Worm (Caenorhabditis elegans) whole organism, L2 larva: ENCODE results near the gene irld-47.
A peak's percentile ranks its signal among the peaks of the same experiment; 100 is the strongest.

ENCODE experiments used
- C34F6.9 ChIP-seq: fragments of 150-350 bp; optimal IDR thresholded peaks from 2 replicates; lab custom pipeline; 2014; ENCODE audit warnings: missing biosample characterization, missing genetic modification characterization
- F13H6.1 ChIP-seq: sonication (generic microtip); optimal IDR thresholded peaks from 2 replicates; lab custom pipeline; 2016; ENCODE audit warnings: missing genetic modification characterization, missing compliant biosample characterization
- Y55F3AM.14 ChIP-seq: fragments of 200-800 bp; sonication (Bioruptor generic); optimal IDR thresholded peaks from 2 replicates; lab custom pipeline; 2018; ENCODE audit warnings: mild to moderate bottlenecking, missing genetic modification characterization, missing compliant biosample characterization
- aly-2 ChIP-seq: fragments of 150-350 bp; optimal IDR thresholded peaks from 2 replicates; lab custom pipeline; 2014; ENCODE audit warnings: missing biosample characterization, missing genetic modification characterization
- ama-1 ChIP-seq: fragments of 150-350 bp; optimal IDR thresholded peaks from 2 replicates; lab custom pipeline; 2018; ENCODE audit warnings: inconsistent platforms
- crh-2 ChIP-seq: sonication (generic microtip); optimal IDR thresholded peaks from 2 replicates; lab custom pipeline; 2017; ENCODE audit warnings: missing biosample characterization, missing genetic modification characterization
- dmd-4 ChIP-seq: sonication (generic microtip); optimal IDR thresholded peaks from 2 replicates; lab custom pipeline; 2017; ENCODE audit warnings: missing biosample characterization, missing genetic modification characterization
- egl-27 ChIP-seq: sonication (generic microtip); optimal IDR thresholded peaks from 3 replicates; lab custom pipeline; 2017; ENCODE audit warnings: missing biosample characterization, missing genetic modification reagents, missing genetic modification characterization
- elt-3 ChIP-seq: sonication (generic microtip); optimal IDR thresholded peaks from 2 replicates; lab custom pipeline; 2017; ENCODE audit warnings: missing biosample characterization, missing genetic modification characterization
- fos-1 ChIP-seq: fragments of 150-350 bp; optimal IDR thresholded peaks from 2 replicates; lab custom pipeline; 2014; ENCODE audit warnings: missing biosample characterization, missing genetic modification characterization
- gmeb-1 ChIP-seq: fragments of 150-350 bp; optimal IDR thresholded peaks from 2 replicates; lab custom pipeline; 2014; ENCODE audit warnings: missing biosample characterization, missing genetic modification characterization
- lin-11 ChIP-seq: fragments of 150-350 bp; sonication (generic microtip); optimal IDR thresholded peaks from 2 replicates; lab custom pipeline; 2014; ENCODE audit warnings: missing biosample characterization, missing genetic modification characterization, inconsistent platforms, mixed read lengths
- lin-13 ChIP-seq: fragments of 150-350 bp; optimal IDR thresholded peaks from 2 replicates; lab custom pipeline; 2014; ENCODE audit warnings: missing biosample characterization, missing genetic modification reagents, missing genetic modification characterization
- lin-39 ChIP-seq: fragments of 150-350 bp; optimal IDR thresholded peaks from 2 replicates; lab custom pipeline; 2014; ENCODE audit warnings: missing biosample characterization, missing genetic modification reagents, missing genetic modification characterization
- lsy-2 ChIP-seq, 2 experiments: fragments of 150-350 bp in 1 of 2; sonication (generic microtip) in 1 of 2; optimal IDR thresholded peaks; 2 replicates each; lab custom pipeline; 2014 to 2017; ENCODE audit warnings: missing biosample characterization in 2 of 2, missing genetic modification characterization in 2 of 2
- mab-5 ChIP-seq: fragments of 150-350 bp; optimal IDR thresholded peaks from 2 replicates; lab custom pipeline; 2014; ENCODE audit warnings: missing biosample characterization, missing genetic modification characterization
- mbf-1 ChIP-seq: sonication (generic microtip); optimal IDR thresholded peaks from 2 replicates; lab custom pipeline; 2017; ENCODE audit warnings: missing biosample characterization, missing genetic modification characterization
- nhr-10 ChIP-seq: sonication (generic microtip); optimal IDR thresholded peaks from 2 replicates; lab custom pipeline; 2017; ENCODE audit warnings: missing biosample characterization, missing genetic modification characterization
- nhr-12 ChIP-seq: fragments of 150-350 bp; optimal IDR thresholded peaks from 2 replicates; lab custom pipeline; 2014; ENCODE audit warnings: missing biosample characterization, missing genetic modification characterization
- nhr-129 ChIP-seq: fragments of 150-350 bp; optimal IDR thresholded peaks from 2 replicates; lab custom pipeline; 2014; ENCODE audit warnings: missing biosample characterization, missing genetic modification characterization
- nhr-23 ChIP-seq: fragments of 150-350 bp; optimal IDR thresholded peaks from 2 replicates; lab custom pipeline; 2014; ENCODE audit warnings: missing biosample characterization, missing genetic modification reagents, missing genetic modification characterization
- nhr-237 ChIP-seq: fragments of 150-350 bp; optimal IDR thresholded peaks from 2 replicates; lab custom pipeline; 2014; ENCODE audit warnings: missing biosample characterization, missing genetic modification characterization
- nhr-25 ChIP-seq: fragments of 150-350 bp; sonication (generic microtip); optimal IDR thresholded peaks from 3 replicates; lab custom pipeline; 2014; ENCODE audit warnings: missing biosample characterization, missing genetic modification characterization
- nhr-77 ChIP-seq: fragments of 150-350 bp; optimal IDR thresholded peaks from 2 replicates; lab custom pipeline; 2014; ENCODE audit warnings: missing biosample characterization, missing genetic modification characterization
- peb-1 ChIP-seq: fragments of 150-350 bp; optimal IDR thresholded peaks from 2 replicates; lab custom pipeline; 2014; ENCODE audit warnings: missing biosample characterization, missing genetic modification characterization
- skn-1 ChIP-seq: sonication (generic microtip); optimal IDR thresholded peaks from 2 replicates; lab custom pipeline; 2017; ENCODE audit warnings: missing biosample characterization, missing genetic modification characterization
- sma-3 ChIP-seq: sonication (generic microtip); optimal IDR thresholded peaks from 2 replicates; lab custom pipeline; 2016; ENCODE audit warnings: missing genetic modification reagents, missing genetic modification characterization, missing compliant biosample characterization
- sma-9 ChIP-seq, 2 experiments: fragments of 150-350 bp in 1 of 2; sonication (generic microtip) in 1 of 2; optimal IDR thresholded peaks; 2 replicates each; lab custom pipeline; 2014 to 2016; ENCODE audit warnings: missing genetic modification characterization in 2 of 2, mild to moderate bottlenecking in 1 of 2, missing biosample characterization in 1 of 2, missing compliant biosample characterization in 1 of 2, missing genetic modification reagents in 1 of 2, moderate library complexity in 1 of 2
- snpc-4 ChIP-seq: fragments of 150-350 bp; optimal IDR thresholded peaks from 2 replicates; lab custom pipeline; 2014; ENCODE audit warnings: missing biosample characterization, missing genetic modification characterization
- unc-55 ChIP-seq: fragments of 150-350 bp; sonication (generic microtip); optimal IDR thresholded peaks from 3 replicates; lab custom pipeline; 2014; ENCODE audit warnings: missing biosample characterization, missing genetic modification reagents, missing genetic modification characterization
- zag-1 ChIP-seq: fragments of 150-350 bp; optimal IDR thresholded peaks from 2 replicates; lab custom pipeline; 2014; ENCODE audit warnings: missing biosample characterization, missing genetic modification characterization
- ztf-11 ChIP-seq: sonication (generic microtip); optimal IDR thresholded peaks from 2 replicates; lab custom pipeline; 2017; ENCODE audit warnings: missing biosample characterization, missing genetic modification characterization
- ztf-4 ChIP-seq: fragments of 150-350 bp; optimal IDR thresholded peaks from 2 replicates; lab custom pipeline; 2014; ENCODE audit warnings: missing biosample characterization, missing genetic modification characterization

The irld-47 gene

DNA sequence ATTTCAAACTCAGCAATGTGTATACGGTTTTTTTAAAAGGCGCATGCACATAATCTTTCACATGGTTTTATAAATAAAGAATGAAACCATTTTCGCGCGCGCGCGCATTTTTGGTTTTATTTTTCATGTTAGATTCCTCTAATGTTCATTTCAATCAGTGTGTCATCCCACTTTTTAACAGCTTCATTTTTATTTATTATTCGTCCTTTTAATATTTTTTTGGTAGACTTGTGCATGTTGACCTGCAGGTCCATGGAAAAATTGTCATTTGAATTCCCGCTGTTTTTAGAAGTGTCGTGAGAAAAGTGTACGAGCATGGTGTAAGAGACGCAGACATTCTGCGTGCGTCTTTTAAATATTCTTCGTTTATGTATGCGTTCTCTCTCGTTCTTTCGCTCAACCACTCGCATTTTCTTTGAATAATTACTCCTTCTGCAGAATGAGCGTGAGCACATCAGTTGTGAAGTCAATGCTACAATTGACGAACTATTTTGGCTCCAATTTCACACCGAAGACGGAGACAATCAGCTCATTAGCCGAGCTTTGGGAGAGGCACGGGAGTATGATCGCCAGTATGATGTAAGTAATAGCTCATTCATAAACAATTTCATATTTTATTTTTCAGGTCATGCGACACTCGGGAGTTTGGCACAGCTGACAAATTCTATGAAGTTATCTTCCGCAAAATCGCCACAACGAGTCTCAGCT is 38.0 kb upstream of the irld-47 start, which contains the start of gene lin-5 (continued):
- TF ChIP-seq lin-39 (tag; lab: Kevin White, UChicago) (no peak), egl-27 (tag; lab: Kevin White, UChicago) (no peak), Y55F3AM.14 (GFP tag; lab: Kevin White, UChicago) (no peak), ztf-11 (tag; lab: Kevin White, UChicago) (no peak), mbf-1 (tag; lab: Kevin White, UChicago) (no peak), nhr-12 (tag; lab: Kevin White, UChicago) (no peak), nhr-10 (tag; lab: Kevin White, UChicago) (no peak), skn-1 (tag; lab: Kevin White, UChicago) (no peak), dmd-4 (tag; lab: Kevin White, UChicago) (no peak), mab-5 (tag; lab: Kevin White, UChicago) (no peak), elt-3 (tag; lab: Kevin White, UChicago) (no peak)

DNA sequence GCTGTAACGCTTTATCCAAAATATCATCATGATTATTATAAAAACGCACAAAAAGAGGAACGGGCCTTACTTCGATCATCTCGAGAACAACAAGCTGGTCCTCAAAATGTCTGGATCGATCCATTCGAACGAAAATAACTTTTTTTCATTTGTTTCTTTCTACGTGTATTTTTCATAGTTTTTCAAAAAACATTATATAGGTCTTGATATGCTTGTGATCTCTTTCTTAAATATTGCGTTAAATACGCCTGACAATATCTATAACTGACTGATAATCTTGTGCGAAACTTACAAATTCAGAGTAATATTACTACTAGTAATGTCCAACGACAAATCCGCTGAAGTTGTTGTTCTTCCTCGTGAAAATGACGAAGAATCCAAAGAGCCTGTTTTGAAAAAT is 35.7 kb upstream of the irld-47 start, which contains the start of gene sds-22:
Gene sds-22 (plus strand): TSS at position 301 of the 400 bp plus-strand sequence.
- TF ChIP-seq nhr-23 (tag; lab: Kevin White, UChicago) (no peak), mbf-1 (tag; lab: Kevin White, UChicago) (no peak), gmeb-1 (tag; lab: Kevin White, UChicago) (no peak), peb-1 (tag; lab: Kevin White, UChicago) (no peak), lsy-2 (tag; optimal IDR thresholded peaks at IDR 0.05; lab: Kevin White, UChicago) (no peak), fos-1 (no peak), lin-11 (tag; lab: Kevin White, UChicago) (no peak), egl-27 (tag; lab: Kevin White, UChicago) (no peak), ama-1 (lab: Kevin White, UChicago) (no peak), unc-55 (GFP tag; lab: Kevin White, UChicago) (no peak), snpc-4 (tag; lab: Kevin White, UChicago) (no peak), nhr-129 (no peak), lin-13 (no peak), nhr-237 (tag; lab: Kevin White, UChicago) (no peak)

DNA sequence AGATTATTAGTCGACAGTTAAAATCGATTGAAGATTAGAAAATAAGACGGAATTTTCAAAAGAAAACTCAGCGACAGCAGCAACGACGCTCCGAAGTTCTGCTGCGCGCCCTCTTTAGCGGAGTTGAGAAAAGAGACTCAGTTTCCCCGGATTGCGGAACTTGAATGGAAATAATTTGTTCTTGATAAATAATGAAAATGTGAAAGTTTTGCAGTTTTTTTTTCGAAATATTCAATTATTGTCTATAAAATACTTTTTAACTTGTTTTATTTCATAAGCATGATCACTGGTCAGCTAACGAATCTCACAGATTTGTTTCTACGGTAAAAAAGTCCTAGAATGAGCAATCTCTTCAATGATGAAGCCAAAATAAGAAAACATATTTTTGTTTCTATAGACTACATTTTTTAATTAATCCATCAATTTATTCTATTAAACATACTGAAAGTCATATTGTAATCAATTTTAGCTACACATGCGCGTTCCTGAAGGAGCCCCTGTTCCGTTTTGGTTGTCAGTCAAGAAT is 35.2 kb upstream of the irld-47 start, which contains the start of the genes cec-3 and T09A5.15:
Gene cec-3 (minus strand): TSS at position 116 of the 526 bp plus-strand sequence.
Gene T09A5.15 (plus strand): TSS at position 476 of the 526 bp plus-strand sequence.
- peak; percentile 4 for TF ChIP-seq F13H6.1 (tag; lab: Kevin White, UChicago)
- TF ChIP-seq ztf-4 (tag; lab: Kevin White, UChicago) = no peak
- no peak for TF ChIP-seq dmd-4 (tag; lab: Kevin White, UChicago)
- peak; percentile 63 for TF ChIP-seq C34F6.9 (tag; lab: Kevin White, UChicago)
- peak; percentile 47 for TF ChIP-seq nhr-129
- no peak for TF ChIP-seq nhr-237 (tag; lab: Kevin White, UChicago)
- peak; percentile 2 for TF ChIP-seq nhr-25
- TF ChIP-seq fos-1 = peak; percentile 2
- TF ChIP-seq aly-2 (tag; lab: Kevin White, UChicago) = no peak
- TF ChIP-seq nhr-77 (tag; lab: Kevin White, UChicago) = no peak
- no peak for TF ChIP-seq snpc-4 (tag; lab: Kevin White, UChicago)
- TF ChIP-seq unc-55 (GFP tag; lab: Kevin White, UChicago) = peak; percentile 73
- TF ChIP-seq lsy-2 (tag; optimal IDR thresholded peaks at IDR 0.05; lab: Kevin White, UChicago) = peak in 1 of 2 experiments; percentile 69
- TF ChIP-seq skn-1 (tag; lab: Kevin White, UChicago) = no peak
- no peak for TF ChIP-seq nhr-12 (tag; lab: Kevin White, UChicago)
- peak; percentile 39 for TF ChIP-seq sma-3
- TF ChIP-seq sma-9 (GFP tag; optimal IDR thresholded peaks at IDR 0.05; lab: Kevin White, UChicago) = peak; percentile 21
- no peak for TF ChIP-seq sma-9 (tag; optimal IDR thresholded peaks at IDR 0.05; lab: Kevin White, UChicago)
- TF ChIP-seq crh-2 (tag; lab: Kevin White, UChicago) = peak; percentile 44

DNA sequence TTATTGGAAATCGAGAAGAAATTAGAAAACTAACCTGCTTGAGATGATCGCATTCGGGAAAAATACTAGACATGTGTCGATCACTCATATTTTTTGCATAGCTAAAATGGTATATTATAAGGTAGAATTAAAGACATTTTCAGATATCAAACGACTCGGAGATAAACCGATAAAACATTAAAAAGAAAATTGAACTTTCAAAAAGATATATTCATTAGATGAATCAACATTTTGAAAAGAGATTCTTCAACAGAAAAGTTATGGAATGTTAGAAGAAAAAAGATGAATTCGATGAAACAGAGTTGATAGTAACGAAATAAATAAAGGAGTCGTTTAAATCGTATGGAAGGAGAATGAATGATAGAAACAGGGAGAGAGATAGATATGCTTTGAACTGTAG is 33.3 kb upstream of the irld-47 start, which contains the start of gene mdmh-35:
Gene mdmh-35 (minus strand): TSS at position 101 of the 400 bp plus-strand sequence.
- no peak for TF ChIP-seq zag-1
- TF ChIP-seq gmeb-1 (tag; lab: Kevin White, UChicago) = no peak
- TF ChIP-seq nhr-10 (tag; lab: Kevin White, UChicago) = no peak
- TF ChIP-seq F13H6.1 (tag; lab: Kevin White, UChicago) = no peak
- TF ChIP-seq ztf-11 (tag; lab: Kevin White, UChicago) = no peak
- TF ChIP-seq unc-55 (GFP tag; lab: Kevin White, UChicago) = no peak
